Worm (Caenorhabditis elegans): Measurements from ENCODE around the gene Y62H9A.16.

Y62H9A.16 gene

DNA sequence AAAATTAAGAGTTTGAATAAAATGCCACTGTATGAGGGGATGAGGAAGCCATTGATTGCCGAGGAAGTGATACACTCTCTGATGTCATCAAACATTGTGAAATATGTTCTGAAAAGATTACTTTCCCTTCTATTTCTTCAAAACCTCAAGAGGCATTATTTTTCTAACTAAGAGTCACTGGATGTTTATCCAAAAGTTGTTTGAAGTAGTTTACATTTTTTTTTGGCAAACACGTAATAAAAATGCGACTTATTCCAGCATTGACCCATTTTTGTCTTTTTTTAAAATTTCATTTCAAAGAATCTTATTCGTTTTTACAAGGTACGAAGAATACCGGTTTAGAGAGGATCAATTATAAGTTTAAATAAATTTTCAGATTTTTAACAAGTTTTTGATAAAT lies 10.8 kb upstream of the Y62H9A.16 start, which contains the start of gene Y62H9A.11:
TSS of gene Y62H9A.11 (minus strand) at position 101 of the 400 bp plus-strand sequence.
- TF ChIP-seq W03F9.2 (tag; optimal IDR thresholded peaks at IDR 0.05) (no peak), dao-5 (tag; optimal IDR thresholded peaks at IDR 0.05) (no peak), him-1 (tag; optimal IDR thresholded peaks at IDR 0.05) (no peak)

DNA sequence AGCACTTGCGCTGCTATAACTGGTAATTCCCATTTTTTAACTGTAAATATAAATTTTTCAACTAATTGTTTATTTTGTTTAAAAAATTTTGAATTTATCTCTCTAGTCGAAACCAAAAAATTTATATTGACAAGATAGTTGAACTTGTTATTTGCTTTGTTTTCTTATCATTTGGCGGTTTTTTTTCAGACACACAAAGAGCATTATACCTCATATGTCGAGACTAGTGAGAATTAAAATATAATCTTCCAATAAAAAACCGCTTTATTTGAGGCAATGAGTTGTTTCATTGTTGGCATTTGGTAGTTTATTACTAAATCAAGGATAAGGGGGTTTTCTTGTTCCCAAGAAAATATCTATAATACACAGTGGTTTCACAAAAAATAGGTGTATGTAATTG lies 9.9 kb upstream of the Y62H9A.16 start:
- TF ChIP-seq him-1 (tag; optimal IDR thresholded peaks at IDR 0.05) (no peak), W03F9.2 (tag; optimal IDR thresholded peaks at IDR 0.05) (no peak), dao-5 (tag; optimal IDR thresholded peaks at IDR 0.05) (no peak)

ce11 chrX:11909168-11909567 lies 8.9 kb upstream of the Y62H9A.16 start:
- TF ChIP-seq dao-5 (tag; optimal IDR thresholded peaks at IDR 0.05): no peak
- no peak for TF ChIP-seq W03F9.2 (tag; optimal IDR thresholded peaks at IDR 0.05)
- no peak for TF ChIP-seq him-1 (tag; optimal IDR thresholded peaks at IDR 0.05)

DNA sequence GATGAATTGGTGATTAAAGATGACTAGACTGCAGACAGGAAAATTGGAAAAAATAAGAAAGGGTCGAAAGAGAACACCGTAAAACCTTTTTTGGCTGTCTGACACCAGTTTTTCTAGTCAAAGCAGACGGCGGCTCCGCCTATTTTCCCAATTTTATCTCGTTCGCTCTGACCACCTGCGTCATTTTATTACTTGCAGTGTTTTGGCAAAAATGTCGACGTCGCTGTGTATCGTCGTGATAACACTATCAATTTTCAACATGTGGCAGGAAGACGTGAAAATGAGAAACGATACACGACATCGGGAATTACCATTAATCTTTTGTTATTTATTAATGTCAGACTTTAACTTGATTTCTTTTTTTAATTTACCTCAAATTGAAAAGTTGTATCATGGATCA lies 8.0 kb upstream of the Y62H9A.16 start, which contains the start of gene Y62H9A.15:
TSS of gene Y62H9A.15 (minus strand) at position 100 of the 400 bp plus-strand sequence.
- no peak for TF ChIP-seq dao-5 (tag; optimal IDR thresholded peaks at IDR 0.05)
- no peak for TF ChIP-seq him-1 (tag; optimal IDR thresholded peaks at IDR 0.05)
- no peak for TF ChIP-seq W03F9.2 (tag; optimal IDR thresholded peaks at IDR 0.05)

DNA sequence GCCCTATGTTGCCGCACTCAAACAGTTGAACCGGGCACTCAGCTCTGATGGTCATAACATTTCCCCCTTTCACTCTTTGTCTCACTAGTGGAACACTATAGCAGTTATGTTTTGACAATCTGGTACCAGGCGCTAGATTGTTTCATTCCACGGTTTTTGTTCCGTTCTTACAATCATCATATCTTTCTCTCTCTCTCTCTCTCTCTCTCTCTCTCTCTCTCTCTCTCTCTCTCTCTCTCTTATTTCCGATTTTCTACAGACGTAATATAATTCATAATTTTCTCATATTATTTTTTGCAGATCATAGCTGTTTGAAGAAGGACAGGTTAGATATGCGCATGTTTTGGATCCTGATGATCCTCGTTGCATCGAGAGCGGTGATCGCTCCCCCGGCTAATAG lies 4.3 kb upstream of the Y62H9A.16 start, which contains the start of gene Y62H9A.12:
TSS of gene Y62H9A.12 (plus strand) at position 301 of the 400 bp plus-strand sequence.
- TF ChIP-seq dao-5 (tag; optimal IDR thresholded peaks at IDR 0.05) (no peak), him-1 (tag; optimal IDR thresholded peaks at IDR 0.05) (no peak), W03F9.2 (tag; optimal IDR thresholded peaks at IDR 0.05) (no peak)

- TF ChIP-seq dao-5 (tag; optimal IDR thresholded peaks at IDR 0.05): no peak
- TF ChIP-seq W03F9.2 (tag; optimal IDR thresholded peaks at IDR 0.05): no peak
- no peak for TF ChIP-seq him-1 (tag; optimal IDR thresholded peaks at IDR 0.05)
Observed at ce11 chrX:11916705-11917104, 1.4 kb upstream of the Y62H9A.16 start, which contains the start of gene Y62H9A.13. Y62H9A.13 (plus strand) TSS chrX:11917005.

ce11 chrX:11920723-11921283 lies 2.7 kb downstream of the Y62H9A.16 start, which contains the start of gene Y62H9A.14:
Y62H9A.14 (plus strand) TSS chrX:11921233.
- TF ChIP-seq him-1 (tag; optimal IDR thresholded peaks at IDR 0.05): no peak
- no peak for TF ChIP-seq W03F9.2 (tag; optimal IDR thresholded peaks at IDR 0.05)
- no peak for TF ChIP-seq dao-5 (tag; optimal IDR thresholded peaks at IDR 0.05)

DNA sequence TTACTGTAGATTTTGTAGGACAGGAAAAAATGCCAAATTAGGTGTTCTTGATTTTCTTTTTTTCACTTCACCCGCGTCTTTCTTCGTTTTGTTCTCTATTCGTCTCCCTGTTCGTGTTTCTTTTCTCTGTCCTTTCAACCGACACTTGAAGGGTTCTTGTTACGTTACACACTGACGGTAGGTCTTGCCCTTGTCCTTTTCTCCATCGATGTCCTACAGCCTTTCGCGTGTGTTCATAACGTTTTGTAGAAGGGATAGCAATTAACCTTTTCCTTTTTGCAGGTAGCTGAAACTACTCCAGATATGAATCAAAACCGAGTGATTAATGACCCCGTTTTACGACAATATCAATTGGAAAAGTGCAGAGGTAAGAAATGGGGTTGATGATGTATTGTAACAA lies 6.1 kb downstream of the Y62H9A.16 start, which contains the start of gene F55G7.1:
TSS of gene F55G7.1 (plus strand) at position 276 of the 400 bp plus-strand sequence.
- TF ChIP-seq him-1 (tag; optimal IDR thresholded peaks at IDR 0.05) (no peak), W03F9.2 (tag; optimal IDR thresholded peaks at IDR 0.05) (peak; percentile 32), dao-5 (tag; optimal IDR thresholded peaks at IDR 0.05) (no peak)

DNA sequence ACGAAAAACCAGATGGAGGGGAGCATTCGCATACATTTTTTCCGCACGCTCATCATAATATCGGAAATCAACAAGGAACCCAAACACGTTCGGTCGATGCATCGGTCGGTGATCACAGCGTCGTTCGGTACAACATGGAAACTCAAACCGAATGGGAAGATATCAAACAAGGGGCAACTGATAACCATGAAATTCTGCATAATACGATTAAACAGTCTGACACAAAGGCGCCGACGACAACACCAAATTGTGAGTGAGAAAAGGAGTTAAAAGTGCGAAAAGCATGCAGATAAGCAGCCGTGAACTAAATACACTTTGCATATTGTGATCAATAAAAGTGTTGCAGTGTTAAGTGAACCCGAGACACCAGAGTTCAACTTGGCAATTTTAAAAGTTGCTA lies 7.1 kb downstream of the Y62H9A.16 start:
- TF ChIP-seq W03F9.2 (tag; optimal IDR thresholded peaks at IDR 0.05) (no peak), him-1 (tag; optimal IDR thresholded peaks at IDR 0.05) (no peak), dao-5 (tag; optimal IDR thresholded peaks at IDR 0.05) (no peak)

DNA sequence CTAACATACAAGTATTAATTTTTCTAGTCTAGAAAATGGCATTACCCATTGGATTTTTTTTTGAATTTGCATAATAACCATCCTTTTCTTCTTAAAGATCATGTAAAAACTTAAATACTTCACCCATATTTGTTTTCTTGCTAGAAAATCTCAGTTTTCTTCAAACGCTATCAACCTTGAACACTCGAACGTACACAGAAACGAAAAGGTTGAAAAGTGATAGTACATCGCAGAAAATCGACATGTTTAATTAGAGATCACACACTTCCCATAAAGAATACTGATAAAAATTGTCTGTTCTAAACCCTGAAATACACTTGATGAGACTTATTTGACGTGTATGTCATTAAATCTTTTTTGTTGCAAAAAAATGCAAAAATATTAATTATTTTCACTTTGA lies 9.5 kb downstream of the Y62H9A.16 start, which contains the start of gene F55G7.4:
TSS of gene F55G7.4 (plus strand) at position 301 of the 400 bp plus-strand sequence.
- no peak for TF ChIP-seq him-1 (tag; optimal IDR thresholded peaks at IDR 0.05)
- TF ChIP-seq dao-5 (tag; optimal IDR thresholded peaks at IDR 0.05): no peak
- no peak for TF ChIP-seq W03F9.2 (tag; optimal IDR thresholded peaks at IDR 0.05)

ce11 chrX:11931559-11931958 lies 13.5 kb downstream of the Y62H9A.16 start, which contains the start of gene dot-1.4:
dot-1.4 (minus strand) TSS chrX:11931659.
- no peak for TF ChIP-seq W03F9.2 (tag; optimal IDR thresholded peaks at IDR 0.05)
- no peak for TF ChIP-seq him-1 (tag; optimal IDR thresholded peaks at IDR 0.05)
- TF ChIP-seq dao-5 (tag; optimal IDR thresholded peaks at IDR 0.05): no peak

- TF ChIP-seq him-1 (tag; optimal IDR thresholded peaks at IDR 0.05) (no peak), W03F9.2 (tag; optimal IDR thresholded peaks at IDR 0.05) (no peak), dao-5 (tag; optimal IDR thresholded peaks at IDR 0.05) (no peak)
Observed at ce11 chrX:11933547-11933946, 15.5 kb downstream of the Y62H9A.16 start.

- TF ChIP-seq dao-5 (tag; optimal IDR thresholded peaks at IDR 0.05) (no peak), him-1 (tag; optimal IDR thresholded peaks at IDR 0.05) (peak; percentile 37), W03F9.2 (tag; optimal IDR thresholded peaks at IDR 0.05) (peak; percentile 9)
Observed at ce11 chrX:11934933-11935332, 16.8 kb downstream of the Y62H9A.16 start.

DNA sequence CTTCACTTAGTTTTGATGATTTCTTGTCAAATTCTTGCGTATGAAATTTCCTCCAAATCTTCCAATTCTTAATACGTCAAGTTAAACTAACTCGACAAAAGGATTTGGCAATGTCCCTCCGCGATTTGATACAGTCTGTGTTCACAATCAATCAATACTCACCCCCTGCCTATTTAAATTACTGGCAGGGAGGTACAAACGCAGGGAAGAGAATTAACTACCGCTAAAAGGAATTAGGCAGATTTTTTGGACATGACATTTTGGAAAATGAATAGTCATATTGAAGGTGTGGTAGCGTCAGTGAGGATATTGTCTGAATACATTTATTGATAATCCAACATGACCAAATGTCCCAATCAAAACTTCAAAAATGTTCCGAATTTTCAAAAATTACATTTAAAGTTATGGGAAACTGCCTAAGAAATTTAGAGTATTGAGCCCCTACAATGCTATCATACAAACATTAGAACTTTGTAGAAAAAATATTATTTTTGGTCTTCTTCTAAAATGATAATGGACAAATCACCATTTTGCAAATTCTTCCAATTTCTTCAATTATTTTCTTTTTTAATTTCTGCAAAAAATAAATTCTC lies 19.3 kb downstream of the Y62H9A.16 start:
- peak; percentile 93 for TF ChIP-seq dao-5 (tag; optimal IDR thresholded peaks at IDR 0.05)
- peak; percentile 99 for TF ChIP-seq him-1 (tag; optimal IDR thresholded peaks at IDR 0.05)
- peak; percentile 97 for TF ChIP-seq W03F9.2 (tag; optimal IDR thresholded peaks at IDR 0.05)

Measured in whole organism, L4/young adult.